Fruit fly (Drosophila melanogaster) whole organism, embryonic: ENCODE measurements around the gene Grip91.

Source experiments
- Bdp1 ChIP-seq: fragments of 200-800 bp; sonication (Bioruptor generic); optimal IDR thresholded peaks from 3 replicates; lab custom pipeline; 2016; ENCODE audit warnings: missing biosample characterization, missing genetic modification characterization
- Blimp-1 ChIP-seq: fragments of 200-800 bp; sonication (Bioruptor generic); optimal IDR thresholded peaks from 3 replicates; lab custom pipeline; 2018; ENCODE audit warnings: missing biosample characterization, missing genetic modification characterization, mild to moderate bottlenecking, moderate library complexity, missing genetic modification reagents
- CG10366 ChIP-seq: fragments of 200-800 bp; sonication (Bioruptor generic); IDR thresholded peaks from 2 replicates; pipeline ENCODE4 v1.3.6; 2022; ENCODE audit warnings: missing biosample characterization, missing genetic modification characterization
- CG10565 ChIP-seq: fragments of 200-800 bp; sonication (Bioruptor generic); optimal IDR thresholded peaks from 3 replicates; lab custom pipeline; 2016; ENCODE audit warnings: missing biosample characterization, mild to moderate bottlenecking, missing genetic modification characterization
- CG10654 ChIP-seq: fragments of 200-800 bp; sonication (Bioruptor generic); optimal IDR thresholded peaks from 2 replicates; lab custom pipeline; 2016; ENCODE audit warnings: missing biosample characterization, missing genetic modification characterization
- CG12071 ChIP-seq: fragments of 200-800 bp; sonication (Bioruptor generic); optimal IDR thresholded peaks from 3 replicates; lab custom pipeline; 2018; ENCODE audit warnings: missing biosample characterization, mild to moderate bottlenecking, missing genetic modification characterization
- CG12219 ChIP-seq: fragments of 200-800 bp; sonication (Bioruptor generic); optimal IDR thresholded peaks from 3 replicates; lab custom pipeline; 2018; ENCODE audit warnings: missing biosample characterization, mild to moderate bottlenecking, missing genetic modification characterization
- CG12236 ChIP-seq: fragments of 200-800 bp; sonication (Bioruptor generic); optimal IDR thresholded peaks from 2 replicates; lab custom pipeline; 2016; ENCODE audit warnings: missing biosample characterization, missing genetic modification characterization
- CG13775 ChIP-seq: fragments of 200-800 bp; sonication (Bioruptor generic); optimal IDR thresholded peaks from 3 replicates; lab custom pipeline; 2017; ENCODE audit warnings: missing biosample characterization, mild to moderate bottlenecking, missing genetic modification characterization
- CG14050 ChIP-seq: fragments of 200-800 bp; sonication (Bioruptor generic); IDR thresholded peaks from 3 replicates; pipeline ENCODE4 v1.3.6; 2022; ENCODE audit warnings: missing biosample characterization, missing genetic modification characterization
- CG17359 ChIP-seq: fragments of 200-800 bp; sonication (Bioruptor generic); optimal IDR thresholded peaks from 3 replicates; lab custom pipeline; 2018; ENCODE audit warnings: missing biosample characterization, mild to moderate bottlenecking, missing genetic modification characterization, moderate library complexity
- CG18476 ChIP-seq: fragments of 200-800 bp; sonication (Bioruptor generic); optimal IDR thresholded peaks from 2 replicates; lab custom pipeline; 2016; ENCODE audit warnings: missing biosample characterization, mild to moderate bottlenecking, missing genetic modification characterization
- CG18764 ChIP-seq: fragments of 200-800 bp; sonication (Bioruptor generic); optimal IDR thresholded peaks from 3 replicates; lab custom pipeline; 2016; ENCODE audit warnings: missing biosample characterization, missing genetic modification characterization
- CG32767 ChIP-seq: fragments of 200-800 bp; sonication (Bioruptor generic); IDR thresholded peaks from 2 replicates; pipeline ENCODE4 v1.3.6; 2022; ENCODE audit warnings: missing biosample characterization, missing genetic modification characterization
- CG32772 ChIP-seq: fragments of 200-800 bp; sonication (Bioruptor generic); IDR thresholded peaks from 2 replicates; pipeline ENCODE4 v1.3.6; 2022; ENCODE audit warnings: missing biosample characterization, missing genetic modification characterization
- CG3281 ChIP-seq: fragments of 200-800 bp; sonication (Bioruptor generic); optimal IDR thresholded peaks from 3 replicates; lab custom pipeline; 2017; ENCODE audit warnings: missing biosample characterization, mild to moderate bottlenecking, missing genetic modification characterization
- CG4617 ChIP-seq: fragments of 200-800 bp; sonication (Bioruptor generic); optimal IDR thresholded peaks from 3 replicates; lab custom pipeline; 2016; ENCODE audit warnings: missing biosample characterization, missing genetic modification characterization, borderline replicate concordance
- CG4707 ChIP-seq: fragments of 200-800 bp; sonication (Bioruptor generic); optimal IDR thresholded peaks from 2 replicates; lab custom pipeline; 2018; ENCODE audit warnings: missing biosample characterization, mild to moderate bottlenecking, missing genetic modification characterization, moderate library complexity
- CG9727 ChIP-seq: fragments of 200-800 bp; sonication (Bioruptor generic); optimal IDR thresholded peaks from 3 replicates; lab custom pipeline; 2017; ENCODE audit warnings: missing biosample characterization, mild to moderate bottlenecking, missing genetic modification characterization
- Chrac-16 ChIP-seq: fragments of 200-800 bp; sonication (Bioruptor generic); optimal IDR thresholded peaks from 3 replicates; lab custom pipeline; 2016; ENCODE audit warnings: missing biosample characterization, missing genetic modification characterization
- Dll ChIP-seq: fragments of 200-800 bp; sonication (Bioruptor generic); IDR thresholded peaks from 4 replicates; pipeline ENCODE4 v1.3.6; 2022; ENCODE audit warnings: missing biosample characterization, missing genetic modification characterization; ENCODE audit not compliant: partially characterized antibody
- E2f2 ChIP-seq: fragments of 200-800 bp; sonication (Bioruptor generic); IDR thresholded peaks from 2 replicates; pipeline ENCODE4 v1.3.6; 2022; ENCODE audit warnings: missing biosample characterization, missing genetic modification characterization
- Ets97D ChIP-seq: fragments of 200-800 bp; sonication (Bioruptor generic); optimal IDR thresholded peaks from 3 replicates; lab custom pipeline; 2016; ENCODE audit warnings: missing biosample characterization, missing genetic modification characterization
- Fer1 ChIP-seq: fragments of 200-800 bp; sonication (Bioruptor generic); optimal IDR thresholded peaks from 2 replicates; lab custom pipeline; 2017; ENCODE audit warnings: missing biosample characterization, mild to moderate bottlenecking, missing genetic modification characterization
- Hand ChIP-seq: fragments of 200-800 bp; sonication (Bioruptor generic); optimal IDR thresholded peaks from 2 replicates; lab custom pipeline; 2017; ENCODE audit warnings: mild to moderate bottlenecking, missing biosample characterization, missing genetic modification reagents, missing genetic modification characterization
- HmgZ ChIP-seq: fragments of 200-800 bp; sonication (Bioruptor generic); optimal IDR thresholded peaks from 2 replicates; lab custom pipeline; 2018; ENCODE audit warnings: missing biosample characterization, mild to moderate bottlenecking, missing genetic modification characterization
- MTF-1 ChIP-seq: fragments of 200-800 bp; sonication (Bioruptor generic); optimal IDR thresholded peaks from 2 replicates; lab custom pipeline; 2018; ENCODE audit warnings: missing biosample characterization, mild to moderate bottlenecking, missing genetic modification characterization, borderline replicate concordance
- Mrtf ChIP-seq: fragments of 200-800 bp; sonication (Bioruptor generic); IDR thresholded peaks from 3 replicates; pipeline ENCODE4 v1.3.6; 2022; ENCODE audit warnings: missing biosample characterization, missing genetic modification characterization
- NfI ChIP-seq: fragments of 200-800 bp; sonication (Bioruptor generic); optimal IDR thresholded peaks from 3 replicates; lab custom pipeline; 2018; ENCODE audit warnings: missing biosample characterization, mild to moderate bottlenecking, missing genetic modification characterization, moderate library complexity
- Six4 ChIP-seq: fragments of 200-800 bp; sonication (Bioruptor generic); optimal IDR thresholded peaks from 2 replicates; lab custom pipeline; 2016; ENCODE audit warnings: missing biosample characterization, missing genetic modification characterization
- Usf ChIP-seq: fragments of 200-800 bp; sonication (Bioruptor generic); optimal IDR thresholded peaks from 2 replicates; lab custom pipeline; 2017; ENCODE audit warnings: missing genotype, missing biosample characterization, missing genetic modification characterization
- bab2 ChIP-seq: fragments of 200-800 bp; sonication (Bioruptor generic); optimal IDR thresholded peaks from 2 replicates; lab custom pipeline; 2016; ENCODE audit warnings: missing biosample characterization, missing genetic modification characterization
- bsh ChIP-seq, 2 experiments: fragments of 200-800 bp; sonication (Bioruptor generic); optimal IDR thresholded peaks; 2 replicates each; lab custom pipeline; 2017 to 2018; ENCODE audit warnings: mild to moderate bottlenecking in 2 of 2, missing biosample characterization in 2 of 2, missing genetic modification characterization in 2 of 2, moderate library complexity in 1 of 2
- crol ChIP-seq: fragments of 200-800 bp; sonication (Bioruptor generic); IDR thresholded peaks from 2 replicates; pipeline ENCODE4 v1.3.6; 2022; ENCODE audit warnings: missing biosample characterization, missing genetic modification characterization
- gro ChIP-seq: fragments of 200-800 bp; sonication (Bioruptor generic); optimal IDR thresholded peaks from 2 replicates; lab custom pipeline; 2016; ENCODE audit warnings: missing biosample characterization, missing genetic modification characterization
- inv ChIP-seq: fragments of 200-800 bp; sonication (Bioruptor generic); IDR thresholded peaks from 2 replicates; pipeline ENCODE4 v1.3.6; 2022; ENCODE audit warnings: missing biosample characterization, missing genetic modification characterization; ENCODE audit not compliant: partially characterized antibody
- klu ChIP-seq: fragments of 200-800 bp; sonication (Bioruptor generic); IDR thresholded peaks from 2 replicates; pipeline ENCODE4 v1.3.6; 2022; ENCODE audit warnings: missing biosample characterization, missing genetic modification characterization
- kni ChIP-seq: fragments of 200-800 bp; sonication (Bioruptor generic); optimal IDR thresholded peaks from 3 replicates; lab custom pipeline; 2017; ENCODE audit warnings: mild to moderate bottlenecking, missing biosample characterization, missing genetic modification reagents, missing genetic modification characterization
- lola ChIP-seq, 3 experiments: fragments of >200 bp in 2 of 3; fragments of 200-800 bp in 1 of 3; sonication (Bioruptor generic) in 1 of 3; optimal IDR thresholded peaks; 2 replicates each; lab custom pipeline; 2017 to 2019; ENCODE audit warnings: missing biosample characterization in 3 of 3, missing genetic modification characterization in 3 of 3, mild to moderate bottlenecking in 1 of 3, moderate library complexity in 1 of 3
- nerfin-2 ChIP-seq: fragments of 200-800 bp; sonication (Bioruptor generic); IDR thresholded peaks from 2 replicates; pipeline ENCODE4 v1.3.6; 2022; ENCODE audit warnings: missing biosample characterization, missing genetic modification characterization; ENCODE audit not compliant: partially characterized antibody
- ro ChIP-seq: fragments of 200-800 bp; sonication (Bioruptor generic); IDR thresholded peaks from 2 replicates; pipeline ENCODE4 v1.3.6; 2022; ENCODE audit warnings: missing biosample characterization, missing genetic modification characterization
- schlank ChIP-seq: fragments of 200-800 bp; sonication (Bioruptor generic); optimal IDR thresholded peaks from 2 replicates; lab custom pipeline; 2018; ENCODE audit warnings: missing biosample characterization, mild to moderate bottlenecking, missing genetic modification characterization
- tin ChIP-seq: fragments of 200-800 bp; sonication (Bioruptor generic); optimal IDR thresholded peaks from 3 replicates; lab custom pipeline; 2016; ENCODE audit warnings: missing biosample characterization, missing genetic modification characterization
- unc-4 ChIP-seq: fragments of 200-800 bp; sonication (Bioruptor generic); IDR thresholded peaks from 2 replicates; pipeline ENCODE4 v1.3.6; 2022; ENCODE audit warnings: missing biosample characterization, missing genetic modification characterization; ENCODE audit not compliant: partially characterized antibody
- usp ChIP-seq: fragments of >200 bp; optimal IDR thresholded peaks from 2 replicates; lab custom pipeline; 2017; ENCODE audit warnings: missing biosample characterization, missing genetic modification characterization
- vfl ChIP-seq: fragments of 200-800 bp; sonication (Bioruptor generic); optimal IDR thresholded peaks from 2 replicates; lab custom pipeline; 2016; ENCODE audit warnings: missing biosample characterization, missing genetic modification characterization
- wek ChIP-seq: fragments of 200-800 bp; sonication (Bioruptor generic); optimal IDR thresholded peaks from 3 replicates; lab custom pipeline; 2018; ENCODE audit warnings: missing biosample characterization, mild to moderate bottlenecking, missing genetic modification characterization, moderate library complexity

Grip91 gene

DNA sequence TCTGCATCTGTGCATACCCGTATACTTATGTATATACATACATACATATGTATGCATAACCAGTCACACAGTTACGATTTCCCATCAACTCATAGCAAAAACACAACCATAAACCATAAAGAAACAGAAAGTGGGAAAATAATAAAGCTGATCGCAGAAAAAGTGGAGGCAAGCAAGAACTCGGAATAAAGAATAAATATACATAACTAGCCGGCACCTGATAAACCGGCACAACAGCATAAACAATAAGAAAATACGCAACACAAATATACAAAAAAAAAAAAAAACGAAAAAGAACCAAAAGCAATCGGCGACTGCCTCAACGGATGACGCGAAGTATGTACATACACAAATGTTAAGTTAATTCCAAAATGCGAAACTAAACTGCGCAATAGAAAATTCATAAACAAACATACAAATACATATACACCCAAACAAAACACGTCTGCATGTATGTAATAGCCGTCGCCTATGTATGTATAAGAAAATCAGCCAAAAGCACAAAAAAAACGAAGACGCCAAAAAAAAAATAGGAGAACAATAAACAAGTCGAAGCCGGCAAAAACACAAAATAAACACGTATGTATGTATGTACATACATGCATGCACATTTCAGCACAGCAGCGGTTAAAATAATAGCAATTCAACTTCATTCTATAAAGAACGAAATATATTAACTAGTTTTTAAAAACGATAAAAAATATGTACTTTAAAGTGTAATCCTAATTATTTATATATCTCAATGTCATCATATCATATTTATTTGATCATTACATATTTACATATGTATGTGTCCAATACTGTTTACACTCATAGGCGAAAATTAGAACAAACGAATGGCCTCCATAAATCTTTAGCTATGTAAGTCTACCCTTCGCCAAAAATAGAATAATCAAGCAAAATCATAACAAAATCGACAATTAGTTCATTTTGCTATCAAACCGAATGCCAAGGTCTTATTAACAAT is 4.7 kb upstream of the Grip91 start (continued):
- no peak for TF ChIP-seq MTF-1 (GFP tag; lab: Kevin White, UChicago)
- TF ChIP-seq Usf (GFP tag; lab: Kevin White, UChicago) = no peak
- TF ChIP-seq ro (GFP tag; lab: Robert Waterston, UW) = 0 out of 2 replicates have a peak, but pooled peaks have one; percentile 16
- no peak for TF ChIP-seq unc-4 (GFP tag; lab: Robert Waterston, UW)
- TF ChIP-seq Ets97D (GFP tag; lab: Kevin White, UChicago) = no peak
- TF ChIP-seq HmgZ (tag; lab: Kevin White, UChicago) = peak; percentile 70
- peak; percentile 66 for TF ChIP-seq CG17359
- peak; percentile 25 for TF ChIP-seq Six4 (GFP tag; lab: Kevin White, UChicago)
- no peak for TF ChIP-seq Dll (GFP tag; lab: Robert Waterston, UW)
- TF ChIP-seq CG10565 = no peak
- peak; percentile 24; the same call in 1 of the 2 replicates for TF ChIP-seq klu
- no peak for TF ChIP-seq Bdp1 (GFP tag; lab: Kevin White, UChicago)
- peak; percentile 72 for TF ChIP-seq CG32772 (GFP tag; lab: Robert Waterston, UW)
- no peak for TF ChIP-seq usp (GFP tag; lab: Kevin White, UChicago)
- no peak for TF ChIP-seq vfl (GFP tag; lab: Kevin White, UChicago)
- no peak for TF ChIP-seq CG4707
- no peak for TF ChIP-seq crol (GFP tag; lab: Robert Waterston, UW)
- peak; percentile 51 for TF ChIP-seq Blimp-1 (GFP tag; lab: Kevin White, UChicago)
- TF ChIP-seq CG18476 = peak; percentile 41
- peak; percentile 79 for TF ChIP-seq CG3281
- TF ChIP-seq E2f2 = peak; percentile 55
- peak; percentile 36 for TF ChIP-seq CG18764 (GFP tag; lab: Kevin White, UChicago)
- no peak for TF ChIP-seq CG12071 (GFP tag; lab: Kevin White, UChicago)
- TF ChIP-seq bab2 (GFP tag; lab: Kevin White, UChicago) = peak; percentile 30
- no peak for TF ChIP-seq inv (GFP tag; lab: Robert Waterston, UW)
- peak; percentile 64 for TF ChIP-seq CG12219
- no peak for TF ChIP-seq kni (GFP tag; lab: Kevin White, UChicago)
- TF ChIP-seq schlank (tag; lab: Kevin White, UChicago) = no peak
- TF ChIP-seq Chrac-16 (GFP tag; lab: Kevin White, UChicago) = peak; percentile 21
- no peak for TF ChIP-seq gro (GFP tag; lab: Kevin White, UChicago)
- TF ChIP-seq Fer1 = peak; percentile 78
- TF ChIP-seq NfI (GFP tag; lab: Kevin White, UChicago) = peak; percentile 67
- TF ChIP-seq lola (GFP tag; optimal IDR thresholded peaks at IDR 0.05; lab: Kevin White, UChicago) = peak in 1 of 3 experiments; percentile 25
- peak; percentile 58; the same call in 2 of the 3 replicates for TF ChIP-seq CG14050 (GFP tag; lab: Robert Waterston, UW)
- TF ChIP-seq CG13775 (GFP tag; lab: Kevin White, UChicago) = peak; percentile 55
- TF ChIP-seq CG4617 (GFP tag; lab: Kevin White, UChicago) = peak; percentile 3
- peak; percentile 48 for TF ChIP-seq CG32767 (GFP tag; lab: Robert Waterston, UW)
- no peak for TF ChIP-seq nerfin-2 (GFP tag; lab: Robert Waterston, UW)
- TF ChIP-seq Hand (GFP tag; lab: Kevin White, UChicago) = peak; percentile 55
- TF ChIP-seq CG9727 (GFP tag; lab: Kevin White, UChicago) = peak; percentile 81
- peak; percentile 25; the same call in 2 of the 3 replicates for TF ChIP-seq Mrtf (GFP tag; lab: Robert Waterston, UW)
- no peak for TF ChIP-seq wek (GFP tag; lab: Kevin White, UChicago)
- TF ChIP-seq CG10366 = peak; percentile 59
- TF ChIP-seq CG10654 (GFP tag; lab: Kevin White, UChicago) = peak; percentile 21
- peak; percentile 8 for TF ChIP-seq tin (GFP tag; lab: Kevin White, UChicago)
- TF ChIP-seq CG12236 (GFP tag; lab: Kevin White, UChicago) = no peak
- peak in 1 of 2 experiments; percentile 63 for TF ChIP-seq bsh (GFP tag; optimal IDR thresholded peaks at IDR 0.05; lab: Kevin White, UChicago)
